Fruit fly (Drosophila melanogaster) whole organism: ENCODE measurements around the gene Taf3.
A peak's percentile ranks its signal among the peaks of the same experiment; 100 is the strongest.

Experiments used
- CG8478 ChIP-seq: fragments of >200 bp; optimal IDR thresholded peaks from 2 replicates; lab custom pipeline; 2018; ENCODE audit warnings: inconsistent platforms
- Dll ChIP-seq: fragments of >200 bp; optimal IDR thresholded peaks from 2 replicates; lab custom pipeline; 2017
- EcR ChIP-seq, 2 experiments: fragments of >200 bp; optimal IDR thresholded peaks; 2 replicates each; lab custom pipeline; 2017; ENCODE audit warnings: missing biosample characterization in 2 of 2, missing genetic modification characterization in 2 of 2, missing genetic modification reagents in 2 of 2
- pan ChIP-seq: fragments of >200 bp; optimal IDR thresholded peaks from 2 replicates; lab custom pipeline; 2017
- psq ChIP-seq: fragments of >200 bp; optimal IDR thresholded peaks from 2 replicates; lab custom pipeline; 2017
- usp ChIP-seq: fragments of >200 bp; optimal IDR thresholded peaks from 2 replicates; lab custom pipeline; 2017; ENCODE audit warnings: missing biosample characterization, missing genetic modification characterization, mixed read lengths

The Taf3 gene

dm6 chr4:466543-466965 lies at the start of gene Taf3:
Gene Taf3, minus strand, starts transcription at chr4:466828.
- TF ChIP-seq Dll (lab: Kevin White, UChicago) (no peak), psq (lab: Kevin White, UChicago) (no peak), usp (no peak), pan (no peak)

- no peak for TF ChIP-seq EcR (GFP tag; optimal IDR thresholded peaks at IDR 0.05; lab: Kevin White, UChicago)
- TF ChIP-seq psq (lab: Kevin White, UChicago) = no peak
- TF ChIP-seq Dll (lab: Kevin White, UChicago) = no peak
- TF ChIP-seq pan = no peak
- TF ChIP-seq CG8478 (lab: Kevin White, UChicago) = no peak
- TF ChIP-seq usp = no peak
Observed at dm6 chr4:509853-510252, 43.2 kb upstream of the Taf3 start.

dm6 chr4:508405-508955 lies 41.9 kb upstream of the Taf3 start:
- TF ChIP-seq psq (lab: Kevin White, UChicago) (no peak), pan (no peak), Dll (lab: Kevin White, UChicago) (no peak), EcR (GFP tag; optimal IDR thresholded peaks at IDR 0.05; lab: Kevin White, UChicago) (no peak), usp (no peak), CG8478 (lab: Kevin White, UChicago) (no peak)

- TF ChIP-seq usp = no peak
- peak; percentile 63 for TF ChIP-seq Dll (lab: Kevin White, UChicago)
- no peak for TF ChIP-seq EcR (GFP tag; optimal IDR thresholded peaks at IDR 0.05; lab: Kevin White, UChicago)
- TF ChIP-seq CG8478 (lab: Kevin White, UChicago) = no peak
Observed at dm6 chr4:507252-508202, 40.9 kb upstream of the Taf3 start.

- TF ChIP-seq Dll (lab: Kevin White, UChicago) (no peak), CG8478 (lab: Kevin White, UChicago) (no peak), EcR (GFP tag; optimal IDR thresholded peaks at IDR 0.05; lab: Kevin White, UChicago) (no peak), pan (no peak), psq (lab: Kevin White, UChicago) (no peak), usp (no peak)
Observed at dm6 chr4:505980-506614, 39.5 kb upstream of the Taf3 start.

dm6 chr4:505112-505619 lies 38.5 kb upstream of the Taf3 start:
- TF ChIP-seq Dll (lab: Kevin White, UChicago) (no peak), psq (lab: Kevin White, UChicago) (no peak), CG8478 (lab: Kevin White, UChicago) (no peak), EcR (GFP tag; optimal IDR thresholded peaks at IDR 0.05; lab: Kevin White, UChicago) (no peak), pan (no peak), usp (no peak)

dm6 chr4:502510-503087 lies 36.0 kb upstream of the Taf3 start:
- TF ChIP-seq EcR (GFP tag; optimal IDR thresholded peaks at IDR 0.05; lab: Kevin White, UChicago) = no peak
- TF ChIP-seq CG8478 (lab: Kevin White, UChicago) = no peak
- TF ChIP-seq Dll (lab: Kevin White, UChicago) = no peak
- no peak for TF ChIP-seq pan
- TF ChIP-seq usp = no peak
- TF ChIP-seq psq (lab: Kevin White, UChicago) = no peak

dm6 chr4:501479-501993 lies 34.9 kb upstream of the Taf3 start, which contains the start of gene zfh2:
Gene zfh2, plus strand, starts transcription at chr4:501810.
- TF ChIP-seq usp (no peak), psq (lab: Kevin White, UChicago) (no peak), pan (no peak), Dll (lab: Kevin White, UChicago) (no peak), EcR (GFP tag; optimal IDR thresholded peaks at IDR 0.05; lab: Kevin White, UChicago) (no peak)

- TF ChIP-seq Dll (lab: Kevin White, UChicago) = no peak
- no peak for TF ChIP-seq CG8478 (lab: Kevin White, UChicago)
- no peak for TF ChIP-seq pan
- no peak for TF ChIP-seq usp
- TF ChIP-seq psq (lab: Kevin White, UChicago) = no peak
- TF ChIP-seq EcR (GFP tag; optimal IDR thresholded peaks at IDR 0.05; lab: Kevin White, UChicago) = no peak
Observed at dm6 chr4:499080-499479, 32.5 kb upstream of the Taf3 start.

- no peak for TF ChIP-seq pan
- no peak for TF ChIP-seq EcR (GFP tag; optimal IDR thresholded peaks at IDR 0.05; lab: Kevin White, UChicago)
- no peak for TF ChIP-seq psq (lab: Kevin White, UChicago)
- TF ChIP-seq CG8478 (lab: Kevin White, UChicago) = no peak
- no peak for TF ChIP-seq Dll (lab: Kevin White, UChicago)
- TF ChIP-seq usp = no peak
Observed at dm6 chr4:498324-498850, 31.8 kb upstream of the Taf3 start.

- TF ChIP-seq psq (lab: Kevin White, UChicago) (no peak), EcR (GFP tag; optimal IDR thresholded peaks at IDR 0.05; lab: Kevin White, UChicago) (no peak), Dll (lab: Kevin White, UChicago) (no peak)
Observed at dm6 chr4:497724-498123, 31.1 kb upstream of the Taf3 start.
